Worm (Caenorhabditis elegans) whole organism, L4 larva: Measurements from ENCODE around the gene nxf-2.

Experiments
- D1046.2 ChIP-seq: fragments of 200-800 bp; sonication (Bioruptor generic); IDR thresholded peaks from 2 replicates; pipeline ENCODE4 v1.3.6; 2022; ENCODE audit warnings: missing genetic modification characterization, missing compliant biosample characterization
- F26F4.8 ChIP-seq: fragments of 200-800 bp; sonication (Bioruptor generic); conservative IDR thresholded peaks from 2 replicates; pipeline ENCODE4 v1.3.6; 2022; ENCODE audit warnings: missing genetic modification characterization, missing compliant biosample characterization
- Y105C5A.15 ChIP-seq: fragments of 200-800 bp; sonication (Bioruptor generic); IDR thresholded peaks from 2 replicates; pipeline ENCODE4 v1.3.6; 2022; ENCODE audit warnings: missing genetic modification characterization, missing compliant biosample characterization
- ZK546.5 ChIP-seq, 2 experiments: sonication (generic microtip); optimal IDR thresholded peaks; 2 replicates each; lab custom pipeline; 2017; ENCODE audit warnings: missing biosample characterization in 2 of 2, missing genetic modification characterization in 2 of 2
- aha-1 ChIP-seq: fragments of 150-350 bp; peaks from one replicate; lab custom pipeline; 2014; ENCODE audit warnings: missing biosample characterization, missing genetic modification characterization
- ama-1 ChIP-seq: fragments of 150-350 bp; optimal IDR thresholded peaks from 2 replicates; lab custom pipeline; 2014; ENCODE audit warnings: inconsistent platforms, mixed read lengths
- ceh-32 ChIP-seq: sonication (generic microtip); optimal IDR thresholded peaks from 2 replicates; lab custom pipeline; 2016; ENCODE audit warnings: mild to moderate bottlenecking, missing genetic modification characterization, missing compliant biosample characterization; ENCODE audit not compliant: poor library complexity
- ceh-44 ChIP-seq: fragments of 200-800 bp; sonication (Bioruptor generic); IDR thresholded peaks from 2 replicates; pipeline ENCODE4 v1.3.6; 2022; ENCODE audit warnings: missing genetic modification reagents, missing genetic modification characterization, missing compliant biosample characterization
- ces-1 ChIP-seq: fragments of 150-350 bp; sonication (generic microtip); optimal IDR thresholded peaks from 4 replicates; lab custom pipeline; 2014; ENCODE audit warnings: missing biosample characterization, missing genetic modification reagents, missing genetic modification characterization
- daf-12 ChIP-seq: fragments of 150-350 bp; optimal IDR thresholded peaks from 2 replicates; lab custom pipeline; 2014; ENCODE audit warnings: missing biosample characterization, missing genetic modification reagents, missing genetic modification characterization
- daf-16 ChIP-seq, 3 experiments: sonication (generic microtip); optimal IDR thresholded peaks; 2 replicates each; lab custom pipeline; 2016 to 2017; ENCODE audit warnings: missing genetic modification characterization in 3 of 3, missing genetic modification reagents in 3 of 3, mild to moderate bottlenecking in 2 of 3, missing compliant biosample characterization in 2 of 3, missing biosample characterization in 1 of 3, moderate library complexity in 1 of 3
- dmd-6 ChIP-seq: fragments of 200-800 bp; sonication (Bioruptor generic); IDR thresholded peaks from 2 replicates; pipeline ENCODE4 v1.3.6; 2022; ENCODE audit warnings: missing genetic modification reagents, missing genetic modification characterization, missing compliant biosample characterization
- dmd-8 ChIP-seq: fragments of 200-800 bp; sonication (Bioruptor generic); IDR thresholded peaks from 2 replicates; pipeline ENCODE4 v1.3.6; 2022; ENCODE audit warnings: missing genetic modification characterization, missing compliant biosample characterization
- dpl-1 ChIP-seq: fragments of 150-350 bp; optimal IDR thresholded peaks from 2 replicates; lab custom pipeline; 2014; ENCODE audit warnings: missing biosample characterization, missing genetic modification reagents, missing genetic modification characterization
- dve-1 ChIP-seq: sonication (generic microtip); optimal IDR thresholded peaks from 2 replicates; lab custom pipeline; 2017; ENCODE audit warnings: antibody characterized with exemption, mild to moderate bottlenecking, missing genetic modification characterization, missing compliant biosample characterization; ENCODE audit not compliant: insufficient read depth
- egl-27 ChIP-seq: sonication (generic microtip); optimal IDR thresholded peaks from 3 replicates; lab custom pipeline; 2017; ENCODE audit warnings: missing biosample characterization, missing genetic modification reagents, missing genetic modification characterization
- egl-43 ChIP-seq: fragments of 200-800 bp; sonication (Bioruptor generic); IDR thresholded peaks from 2 replicates; pipeline ENCODE4 v1.3.6; 2022; ENCODE audit warnings: missing genetic modification reagents, missing genetic modification characterization, missing compliant biosample characterization
- fos-1 ChIP-seq: fragments of 150-350 bp; optimal IDR thresholded peaks from 2 replicates; lab custom pipeline; 2014; ENCODE audit warnings: missing biosample characterization, missing genetic modification characterization
- gei-8 ChIP-seq: fragments of 200-800 bp; sonication (Bioruptor generic); optimal IDR thresholded peaks from 2 replicates; lab custom pipeline; 2018; ENCODE audit warnings: mild to moderate bottlenecking, missing genetic modification characterization, missing compliant biosample characterization
- hlh-11 ChIP-seq: fragments of 200-800 bp; sonication (Bioruptor generic); optimal IDR thresholded peaks from 2 replicates; lab custom pipeline; 2018; ENCODE audit warnings: mild to moderate bottlenecking, missing genetic modification characterization, missing compliant biosample characterization
- hlh-30 ChIP-seq: sonication (generic microtip); optimal IDR thresholded peaks from 2 replicates; lab custom pipeline; 2017; ENCODE audit warnings: antibody characterized with exemption, mild to moderate bottlenecking, missing genetic modification characterization, missing compliant biosample characterization; ENCODE audit not compliant: insufficient read depth
- hmg-1.1 ChIP-seq: fragments of 200-800 bp; sonication (Bioruptor generic); IDR thresholded peaks from 2 replicates; pipeline ENCODE4 v1.3.6; 2022; ENCODE audit warnings: missing genetic modification reagents, missing genetic modification characterization, missing compliant biosample characterization
- jun-1 ChIP-seq: fragments of 150-350 bp; optimal IDR thresholded peaks from 2 replicates; lab custom pipeline; 2014; ENCODE audit warnings: missing biosample characterization, missing genetic modification reagents, missing genetic modification characterization
- lim-7 ChIP-seq: fragments of 200-800 bp; sonication (Bioruptor generic); IDR thresholded peaks from 2 replicates; pipeline ENCODE4 v1.3.6; 2022; ENCODE audit warnings: missing genetic modification characterization, missing compliant biosample characterization
- lin-15B ChIP-seq: fragments of 150-350 bp; sonication (generic microtip); optimal IDR thresholded peaks from 3 replicates; lab custom pipeline; 2014; ENCODE audit warnings: missing biosample characterization, missing genetic modification characterization
- lin-39 ChIP-seq: fragments of 150-350 bp; optimal IDR thresholded peaks from 2 replicates; lab custom pipeline; 2014; ENCODE audit warnings: missing biosample characterization, missing genetic modification reagents, missing genetic modification characterization
- madf-5 ChIP-seq, 2 experiments: fragments of 200-800 bp; sonication (Bioruptor generic); IDR thresholded peaks; 2 replicates each; pipeline ENCODE4 v1.3.6; 2022; ENCODE audit warnings: missing compliant biosample characterization in 2 of 2, missing genetic modification characterization in 2 of 2
- madf-9 ChIP-seq: fragments of 200-800 bp; sonication (Bioruptor generic); conservative IDR thresholded peaks from 2 replicates; pipeline ENCODE4 v1.3.6; 2022; ENCODE audit warnings: missing genetic modification reagents, missing genetic modification characterization, missing compliant biosample characterization
- mdt-29 ChIP-seq: fragments of 200-800 bp; sonication (Bioruptor generic); IDR thresholded peaks from 2 replicates; pipeline ENCODE4 v1.3.6; 2022; ENCODE audit warnings: missing genetic modification reagents, missing genetic modification characterization, missing compliant biosample characterization
- mxl-3 ChIP-seq: fragments of 200-800 bp; sonication (Bioruptor generic); optimal IDR thresholded peaks from 2 replicates; lab custom pipeline; 2018; ENCODE audit warnings: mild to moderate bottlenecking, missing genetic modification characterization, missing compliant biosample characterization
- nhr-10 ChIP-seq: fragments of 150-350 bp; optimal IDR thresholded peaks from 2 replicates; lab custom pipeline; 2014; ENCODE audit warnings: missing biosample characterization, missing genetic modification characterization
- nhr-11 ChIP-seq: fragments of 150-350 bp; optimal IDR thresholded peaks from 2 replicates; lab custom pipeline; 2014; ENCODE audit warnings: missing biosample characterization, missing genetic modification characterization
- nhr-111 ChIP-seq: fragments of 200-800 bp; sonication (Bioruptor generic); optimal IDR thresholded peaks from 2 replicates; lab custom pipeline; 2018; ENCODE audit warnings: mild to moderate bottlenecking, missing genetic modification characterization, missing compliant biosample characterization
- nhr-25 ChIP-seq: sonication (generic microtip); optimal IDR thresholded peaks from 2 replicates; lab custom pipeline; 2017; ENCODE audit warnings: missing genetic modification characterization, mild to moderate bottlenecking, missing compliant biosample characterization, antibody characterized with exemption, moderate library complexity, borderline replicate concordance; ENCODE audit not compliant: insufficient read depth
- nhr-41 ChIP-seq: fragments of 200-800 bp; sonication (Bioruptor generic); IDR thresholded peaks from 2 replicates; pipeline ENCODE4 v1.3.6; 2022; ENCODE audit warnings: missing genetic modification reagents, missing genetic modification characterization, missing compliant biosample characterization
- nhr-6 ChIP-seq: fragments of 150-350 bp; optimal IDR thresholded peaks from 2 replicates; lab custom pipeline; 2014; ENCODE audit warnings: missing biosample characterization, missing genetic modification characterization
- nhr-77 ChIP-seq: fragments of 150-350 bp; optimal IDR thresholded peaks from 2 replicates; lab custom pipeline; 2014; ENCODE audit warnings: missing biosample characterization, missing genetic modification characterization
- rbr-2 ChIP-seq: sonication (generic microtip); optimal IDR thresholded peaks from 2 replicates; lab custom pipeline; 2016; ENCODE audit warnings: missing genotype, missing genetic modification characterization, missing compliant biosample characterization
- sdz-12 ChIP-seq: fragments of 200-800 bp; sonication (Bioruptor generic); optimal IDR thresholded peaks from 2 replicates; lab custom pipeline; 2018; ENCODE audit warnings: mild to moderate bottlenecking, missing genetic modification characterization, missing compliant biosample characterization
- skn-1 ChIP-seq: fragments of 150-350 bp; optimal IDR thresholded peaks from 2 replicates; lab custom pipeline; 2014; ENCODE audit warnings: missing biosample characterization, missing genetic modification characterization
- snpc-1.2 ChIP-seq: fragments of 200-800 bp; sonication (Bioruptor generic); IDR thresholded peaks from 2 replicates; pipeline ENCODE4 v1.3.6; 2022; ENCODE audit warnings: missing genetic modification reagents, missing genetic modification characterization, missing compliant biosample characterization
- snpc-4 ChIP-seq: fragments of 150-350 bp; optimal IDR thresholded peaks from 2 replicates; lab custom pipeline; 2014; ENCODE audit warnings: missing biosample characterization, missing genetic modification characterization
- spr-1 ChIP-seq: sonication (generic microtip); optimal IDR thresholded peaks from 2 replicates; lab custom pipeline; 2016; ENCODE audit warnings: mild to moderate bottlenecking, missing genetic modification characterization, missing compliant biosample characterization
- tag-97 ChIP-seq: fragments of 200-800 bp; sonication (Bioruptor generic); IDR thresholded peaks from 2 replicates; pipeline ENCODE4 v1.3.6; 2022; ENCODE audit warnings: missing genetic modification characterization, missing compliant biosample characterization
- tra-1 ChIP-seq: fragments of 200-800 bp; sonication (Bioruptor generic); IDR thresholded peaks from 2 replicates; pipeline ENCODE4 v1.3.6; 2022; ENCODE audit warnings: missing genetic modification reagents, missing genetic modification characterization, missing compliant biosample characterization
- unc-130 ChIP-seq: sonication (generic microtip); optimal IDR thresholded peaks from 2 replicates; lab custom pipeline; 2016; ENCODE audit warnings: missing genetic modification reagents, missing genetic modification characterization, missing compliant biosample characterization
- unc-39 ChIP-seq: sonication (generic microtip); optimal IDR thresholded peaks from 2 replicates; lab custom pipeline; 2017; ENCODE audit warnings: missing biosample characterization, missing genetic modification characterization
- vab-7 ChIP-seq: fragments of 200-800 bp; sonication (Bioruptor generic); IDR thresholded peaks from 2 replicates; pipeline ENCODE4 v1.3.6; 2022; ENCODE audit warnings: missing genetic modification reagents, missing genetic modification characterization, missing compliant biosample characterization
- zag-1 ChIP-seq: fragments of 150-350 bp; optimal IDR thresholded peaks from 2 replicates; lab custom pipeline; 2014; ENCODE audit warnings: missing biosample characterization, missing genetic modification characterization
- ztf-7 ChIP-seq: fragments of 150-350 bp; optimal IDR thresholded peaks from 2 replicates; lab custom pipeline; 2014; ENCODE audit warnings: missing biosample characterization, missing genetic modification characterization

Gene nxf-2

ce11 chrV:14414964-14415564, 2.6 kb downstream of the nxf-2 start, which contains the start of the genes nxf-1 and C15H11.11 (continued):
- TF ChIP-seq dmd-8 (GFP tag; lab: Robert Waterston, UW) (no peak), snpc-4 (no peak), mdt-29 (GFP tag; lab: Robert Waterston, UW) (no peak), spr-1 (tag; lab: Kevin White, UChicago) (peak; percentile 35), lim-7 (GFP tag; lab: Robert Waterston, UW) (no peak), Y105C5A.15 (no peak), sdz-12 (GFP tag; lab: Kevin White, UChicago) (no peak), ama-1 (lab: Kevin White, UChicago) (peak; percentile 49), ceh-32 (no peak), snpc-1.2 (GFP tag; lab: Robert Waterston, UW) (no peak), nhr-6 (tag; lab: Kevin White, UChicago) (peak; percentile 73), tag-97 (no peak), aha-1 (tag; lab: Kevin White, UChicago) (no peak), madf-5 (GFP tag; IDR thresholded peaks at IDR 0.05; lab: Robert Waterston, UW) (no peak), nhr-25 (tag; lab: Kevin White, UChicago) (no peak), lin-39 (tag; lab: Kevin White, UChicago) (no peak), nhr-10 (tag; lab: Kevin White, UChicago) (no peak), vab-7 (no peak), daf-12 (tag; lab: Kevin White, UChicago) (no peak), rbr-2 (tag; lab: Kevin White, UChicago) (peak; percentile 14), D1046.2 (no peak), daf-16 (GFP tag; optimal IDR thresholded peaks at IDR 0.05; lab: Kevin White, UChicago) (peak; percentile 39 to 74), daf-16 (tag; optimal IDR thresholded peaks at IDR 0.05; lab: Kevin White, UChicago) (peak; percentile 99), dpl-1 (GFP tag; lab: Kevin White, UChicago) (peak; percentile 68), F26F4.8 (no peak), mxl-3 (GFP tag; lab: Kevin White, UChicago) (peak; percentile 14), nhr-11 (tag; lab: Kevin White, UChicago) (no peak), ces-1 (no peak)

ce11 chrV:14414032-14414431, 3.6 kb downstream of the nxf-2 start:
- TF ChIP-seq lim-7 (GFP tag; lab: Robert Waterston, UW) (no peak), nhr-10 (tag; lab: Kevin White, UChicago) (no peak), ceh-44 (no peak), ztf-7 (no peak), unc-130 (GFP tag; lab: Kevin White, UChicago) (no peak), tra-1 (GFP tag; lab: Robert Waterston, UW) (no peak), sdz-12 (GFP tag; lab: Kevin White, UChicago) (no peak), fos-1 (no peak), dmd-6 (GFP tag; lab: Robert Waterston, UW) (peak; percentile 66), nhr-111 (GFP tag; lab: Kevin White, UChicago) (no peak), egl-27 (tag; lab: Kevin White, UChicago) (no peak), nhr-11 (tag; lab: Kevin White, UChicago) (no peak), dve-1 (tag; lab: Kevin White, UChicago) (peak; percentile 61), rbr-2 (tag; lab: Kevin White, UChicago) (no peak), hlh-11 (tag; lab: Kevin White, UChicago) (peak; percentile 8), unc-39 (tag; lab: Kevin White, UChicago) (no peak), spr-1 (tag; lab: Kevin White, UChicago) (no peak), hmg-1.1 (no peak), skn-1 (no peak), ZK546.5 (tag; optimal IDR thresholded peaks at IDR 0.05; lab: Kevin White, UChicago) (no peak), nhr-6 (tag; lab: Kevin White, UChicago) (peak; percentile 81), jun-1 (no peak), madf-9 (GFP tag; lab: Robert Waterston, UW) (no peak), lin-15B (tag; lab: Kevin White, UChicago) (no peak), nhr-77 (tag; lab: Kevin White, UChicago) (no peak), zag-1 (no peak), gei-8 (no peak), madf-5 (GFP tag; IDR thresholded peaks at IDR 0.05; lab: Robert Waterston, UW) (no peak), egl-43 (GFP tag; lab: Robert Waterston, UW) (no peak), nhr-41 (GFP tag; lab: Robert Waterston, UW) (no peak), hlh-30 (peak; percentile 14)
